Worm (Caenorhabditis elegans): ENCODE data around the gene M7.7.

Gene M7.7

ce11 chrIV:11101383-11101782 is 11.8 kb downstream of the M7.7 start, which contains the start of gene srlf-18:
Gene srlf-18, minus strand, starts transcription at chrIV:11101483.
- no peak for TF ChIP-seq ztf-11 (tag; optimal IDR thresholded peaks at IDR 0.05)
- no peak for TF ChIP-seq peb-1 (tag; optimal IDR thresholded peaks at IDR 0.05)
- TF ChIP-seq zag-1 (tag; optimal IDR thresholded peaks at IDR 0.05): no peak
- no peak for TF ChIP-seq alr-1 (tag; optimal IDR thresholded peaks at IDR 0.05)
- TF ChIP-seq unc-39 (tag; optimal IDR thresholded peaks at IDR 0.05): no peak
- TF ChIP-seq elt-3 (tag; optimal IDR thresholded peaks at IDR 0.05): no peak
- TF ChIP-seq nhr-10 (tag; optimal IDR thresholded peaks at IDR 0.05): no peak
- TF ChIP-seq crh-2 (tag; optimal IDR thresholded peaks at IDR 0.05): no peak
- no peak for TF ChIP-seq F13H6.1 (tag; optimal IDR thresholded peaks at IDR 0.05)
- TF ChIP-seq sma-3 (GFP tag; optimal IDR thresholded peaks at IDR 0.05): no peak
- TF ChIP-seq ztf-4 (tag; optimal IDR thresholded peaks at IDR 0.05): no peak
- TF ChIP-seq nhr-11 (tag; optimal IDR thresholded peaks at IDR 0.05): no peak
- no peak for TF ChIP-seq ama-1 (optimal IDR thresholded peaks at IDR 0.05)
- TF ChIP-seq nhr-25 (tag; optimal IDR thresholded peaks at IDR 0.05): no peak
- TF ChIP-seq sem-4 (tag; optimal IDR thresholded peaks at IDR 0.05): no peak

- no peak for TF ChIP-seq nhr-25 (tag; optimal IDR thresholded peaks at IDR 0.05)
- TF ChIP-seq C34F6.9 (tag; optimal IDR thresholded peaks at IDR 0.05): no peak
- TF ChIP-seq alr-1 (tag; optimal IDR thresholded peaks at IDR 0.05): no peak
- no peak for TF ChIP-seq mdl-1 (tag; optimal IDR thresholded peaks at IDR 0.05)
- TF ChIP-seq ceh-82 (tag; optimal IDR thresholded peaks at IDR 0.05): no peak
- no peak for TF ChIP-seq unc-39 (tag; optimal IDR thresholded peaks at IDR 0.05)
- TF ChIP-seq aly-2 (tag; optimal IDR thresholded peaks at IDR 0.05): no peak
- TF ChIP-seq mab-5 (tag; optimal IDR thresholded peaks at IDR 0.05): no peak
- TF ChIP-seq peb-1 (tag; optimal IDR thresholded peaks at IDR 0.05): no peak
- TF ChIP-seq egl-27 (tag; optimal IDR thresholded peaks at IDR 0.05): no peak
Observed at ce11 chrIV:11102608-11103007, 13.0 kb downstream of the M7.7 start, which contains the start of gene srlf-17. Gene srlf-17, minus strand, starts transcription at chrIV:11102708.

DNA sequence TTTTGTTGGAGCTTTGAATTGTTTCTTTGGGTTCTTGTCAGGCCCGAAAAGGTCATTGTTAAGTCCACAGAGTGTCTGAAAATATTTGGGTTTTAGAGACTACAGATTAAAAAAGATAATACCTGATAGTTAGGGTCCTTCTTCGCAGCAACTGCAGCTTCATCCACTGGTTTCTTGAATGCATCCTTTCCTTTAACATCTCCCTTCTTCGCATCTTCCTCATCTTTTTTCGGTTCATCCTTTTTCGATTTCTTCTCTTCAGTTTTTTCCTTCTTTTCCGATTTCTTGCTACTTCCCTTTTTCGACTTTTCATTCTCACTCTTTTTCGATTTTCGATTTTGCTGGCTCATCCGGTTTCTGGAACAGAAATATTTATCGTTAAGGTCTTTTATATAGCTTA is 13.9 kb downstream of the M7.7 start:
- TF ChIP-seq lin-39 (tag; optimal IDR thresholded peaks at IDR 0.05) (no peak), unc-55 (GFP tag; optimal IDR thresholded peaks at IDR 0.05) (no peak), unc-39 (tag; optimal IDR thresholded peaks at IDR 0.05) (no peak), ZK546.5 (tag; optimal IDR thresholded peaks at IDR 0.05) (no peak), zag-1 (tag; optimal IDR thresholded peaks at IDR 0.05) (no peak), mab-5 (tag; optimal IDR thresholded peaks at IDR 0.05) (no peak), nhr-10 (tag; optimal IDR thresholded peaks at IDR 0.05) (no peak), nhr-25 (tag; optimal IDR thresholded peaks at IDR 0.05) (no peak), lsy-2 (tag; optimal IDR thresholded peaks at IDR 0.05) (no peak), ztf-1 (GFP tag; conservative IDR thresholded peaks at IDR 0.05) (no peak), nhr-12 (tag; optimal IDR thresholded peaks at IDR 0.05) (no peak), skn-1 (tag; optimal IDR thresholded peaks at IDR 0.05) (no peak), elt-1 (tag; optimal IDR thresholded peaks at IDR 0.05) (no peak), blmp-1 (tag; optimal IDR thresholded peaks at IDR 0.05; ENCODE audit: insufficient read depth) (no peak), nhr-21 (tag; optimal IDR thresholded peaks at IDR 0.05) (no peak), nhr-6 (tag; optimal IDR thresholded peaks at IDR 0.05) (no peak), alr-1 (tag; optimal IDR thresholded peaks at IDR 0.05) (no peak), ztf-4 (tag; optimal IDR thresholded peaks at IDR 0.05) (no peak), unc-62 (GFP tag; optimal IDR thresholded peaks at IDR 0.05) (no peak), ama-1 (optimal IDR thresholded peaks at IDR 0.05) (no peak)

- TF ChIP-seq mdl-1 (tag; optimal IDR thresholded peaks at IDR 0.05) (no peak), sem-4 (tag; optimal IDR thresholded peaks at IDR 0.05) (no peak), alr-1 (tag; optimal IDR thresholded peaks at IDR 0.05) (no peak), nhr-10 (tag; optimal IDR thresholded peaks at IDR 0.05) (no peak), R02D3.7 (tag; optimal IDR thresholded peaks at IDR 0.05) (no peak)
Observed at ce11 chrIV:11105724-11106123, 16.1 kb downstream of the M7.7 start, which contains the start of gene srlf-24. Gene srlf-24, minus strand, starts transcription at chrIV:11105824.

DNA sequence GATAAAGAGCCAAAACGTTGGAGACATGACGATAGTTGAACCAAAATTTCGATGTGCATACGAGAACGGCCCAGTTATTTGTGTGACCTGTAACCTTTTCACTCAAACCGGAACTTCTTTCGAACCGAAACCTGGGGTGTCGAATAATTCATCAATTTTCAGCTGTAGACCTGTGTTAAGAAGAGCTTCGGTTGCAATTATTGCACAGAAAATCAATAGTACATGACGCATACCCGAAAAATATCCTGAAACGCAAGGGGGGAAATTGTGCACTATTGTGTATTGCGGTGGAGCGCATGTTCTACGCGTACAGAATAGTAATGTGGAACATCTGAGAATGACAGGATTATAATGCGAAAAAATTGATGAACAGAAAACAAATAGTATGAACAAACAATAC is 20.1 kb downstream of the M7.7 start, which contains the start of gene pigk-1:
Gene pigk-1 (minus strand): TSS at position 248 of the 400 bp plus-strand sequence.
- TF ChIP-seq nhr-77 (tag; optimal IDR thresholded peaks at IDR 0.05) (no peak), lsy-2 (tag; optimal IDR thresholded peaks at IDR 0.05) (peak in 1 of 2 experiments; percentile 7)

Data from whole organism, L2 larva.